Worm (Caenorhabditis elegans) whole organism, early embryonic: Measurements from ENCODE around the gene bath-38.

Experiments
- B0310.2 ChIP-seq: sonication (generic microtip); optimal IDR thresholded peaks from 2 replicates; lab custom pipeline; 2016; ENCODE audit warnings: mild to moderate bottlenecking, missing genetic modification characterization, missing compliant biosample characterization
- F13C5.2 ChIP-seq: sonication (generic microtip); optimal IDR thresholded peaks from 2 replicates; lab custom pipeline; 2017; ENCODE audit warnings: mild to moderate bottlenecking, missing genetic modification characterization, inconsistent platforms, missing compliant biosample characterization
- aly-1 ChIP-seq: sonication (generic microtip); optimal IDR thresholded peaks from 2 replicates; lab custom pipeline; 2016; ENCODE audit warnings: missing genetic modification characterization, missing compliant biosample characterization
- ama-1 ChIP-seq: fragments of 150-350 bp; optimal IDR thresholded peaks from 2 replicates; lab custom pipeline; 2014
- ceh-13 ChIP-seq: fragments of 200-800 bp; sonication (Bioruptor generic); optimal IDR thresholded peaks from 2 replicates; lab custom pipeline; 2018; ENCODE audit warnings: mild to moderate bottlenecking, missing genetic modification characterization, missing compliant biosample characterization
- ceh-36 ChIP-seq: sonication (generic microtip); optimal IDR thresholded peaks from 2 replicates; lab custom pipeline; 2016; ENCODE audit warnings: missing genetic modification characterization, inconsistent platforms, missing compliant biosample characterization
- ets-7 ChIP-seq: sonication (generic microtip); optimal IDR thresholded peaks from 2 replicates; lab custom pipeline; 2016; ENCODE audit warnings: missing genotype, missing genetic modification characterization, missing compliant biosample characterization
- flt-1 ChIP-seq: fragments of 200-800 bp; sonication (Bioruptor generic); IDR thresholded peaks from 2 replicates; pipeline ENCODE4 v1.3.6; 2022; ENCODE audit warnings: missing genetic modification characterization, missing compliant biosample characterization
- hmbx-1 ChIP-seq: sonication (generic microtip); optimal IDR thresholded peaks from 2 replicates; lab custom pipeline; 2016; ENCODE audit warnings: mild to moderate bottlenecking, missing genetic modification characterization, missing compliant biosample characterization
- hmg-4 ChIP-seq: fragments of 200-800 bp; sonication (Bioruptor generic); optimal IDR thresholded peaks from 2 replicates; lab custom pipeline; 2018; ENCODE audit warnings: mild to moderate bottlenecking, missing genetic modification characterization, missing compliant biosample characterization
- hnd-1 ChIP-seq: sonication (generic microtip); optimal IDR thresholded peaks from 2 replicates; lab custom pipeline; 2016; ENCODE audit warnings: missing genetic modification characterization, missing compliant biosample characterization
- pes-1 ChIP-seq: fragments of 200-800 bp; sonication (Bioruptor generic); IDR thresholded peaks from 2 replicates; pipeline ENCODE4 v1.3.6; 2022; ENCODE audit warnings: missing genetic modification reagents, missing genetic modification characterization, missing compliant biosample characterization
- scrt-1 ChIP-seq: fragments of 200-800 bp; sonication (Bioruptor generic); IDR thresholded peaks from 2 replicates; pipeline ENCODE4 v1.3.6; 2022; ENCODE audit warnings: missing genetic modification characterization, missing compliant biosample characterization
- sea-1 ChIP-seq: fragments of 200-800 bp; sonication (Bioruptor generic); conservative IDR thresholded peaks from 2 replicates; pipeline ENCODE4 v1.3.6; 2022; ENCODE audit warnings: missing genetic modification characterization, missing compliant biosample characterization
- tbx-11 ChIP-seq: fragments of 200-800 bp; sonication (Bioruptor generic); IDR thresholded peaks from 2 replicates; pipeline ENCODE4 v1.3.6; 2022; ENCODE audit warnings: missing genetic modification characterization, missing compliant biosample characterization
- tbx-37 ChIP-seq: fragments of 200-800 bp; sonication (Bioruptor generic); conservative IDR thresholded peaks from 2 replicates; pipeline ENCODE4 v1.3.6; 2022; ENCODE audit warnings: missing genetic modification reagents, missing genetic modification characterization, missing compliant biosample characterization
- tra-4 ChIP-seq: sonication (generic microtip); optimal IDR thresholded peaks from 2 replicates; lab custom pipeline; 2017; ENCODE audit warnings: missing genetic modification characterization, missing compliant biosample characterization

The bath-38 gene

DNA sequence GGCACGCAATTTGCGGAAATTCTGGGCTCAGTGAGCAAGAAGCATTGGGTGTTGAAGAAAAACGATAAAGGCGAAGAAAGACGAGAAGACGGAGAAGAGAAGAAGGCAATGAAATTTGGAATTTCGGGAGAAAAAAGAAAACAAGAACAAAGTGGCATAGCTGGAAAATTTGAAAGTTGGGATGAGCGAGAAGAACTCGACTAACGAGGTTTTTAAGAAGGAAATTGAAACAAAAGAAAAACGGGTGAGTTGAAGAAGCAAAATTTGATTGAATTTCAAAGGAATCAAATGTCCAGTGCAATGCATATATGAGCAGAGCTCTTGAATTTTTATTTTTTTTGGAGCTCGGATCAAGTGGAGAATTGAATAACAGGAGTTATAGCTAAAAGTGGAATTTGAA lies 23.3 kb downstream of the bath-38 start:
- no peak for TF ChIP-seq hmbx-1 (tag; lab: Kevin White, UChicago)
- no peak for TF ChIP-seq pes-1 (GFP tag; lab: Robert Waterston, UW)
- no peak for TF ChIP-seq ets-7
- TF ChIP-seq ama-1 (lab: Kevin White, UChicago), result no peak
- no peak for TF ChIP-seq ceh-36 (tag; lab: Kevin White, UChicago)
- no peak for TF ChIP-seq F13C5.2 (tag; lab: Kevin White, UChicago)
- TF ChIP-seq flt-1 (GFP tag; lab: Robert Waterston, UW), result no peak
- no peak for TF ChIP-seq B0310.2

ce11 chrII:10019669-10020068 lies 25.4 kb downstream of the bath-38 start:
- TF ChIP-seq ets-7 (no peak), sea-1 (no peak), ceh-13 (no peak), tra-4 (no peak), flt-1 (GFP tag; lab: Robert Waterston, UW) (no peak), tbx-37 (GFP tag; lab: Robert Waterston, UW) (no peak), B0310.2 (no peak), scrt-1 (GFP tag; lab: Robert Waterston, UW) (no peak), hnd-1 (no peak), hmbx-1 (tag; lab: Kevin White, UChicago) (no peak), tbx-11 (GFP tag; lab: Robert Waterston, UW) (no peak)

- TF ChIP-seq ceh-36 (tag; lab: Kevin White, UChicago), result no peak
- TF ChIP-seq sea-1, result no peak
- no peak for TF ChIP-seq tbx-37 (GFP tag; lab: Robert Waterston, UW)
- TF ChIP-seq flt-1 (GFP tag; lab: Robert Waterston, UW), result no peak
- TF ChIP-seq ets-7, result no peak
- TF ChIP-seq tra-4, result no peak
- no peak for TF ChIP-seq ama-1 (lab: Kevin White, UChicago)
- TF ChIP-seq scrt-1 (GFP tag; lab: Robert Waterston, UW), result no peak
- TF ChIP-seq tbx-11 (GFP tag; lab: Robert Waterston, UW), result no peak
- no peak for TF ChIP-seq hmg-4
- TF ChIP-seq hnd-1, result no peak
- TF ChIP-seq ceh-13, result no peak
Measured at ce11 chrII:10017528-10017927, 27.5 kb downstream of the bath-38 start.

- TF ChIP-seq hmg-4 (no peak), aly-1 (tag; lab: Kevin White, UChicago) (peak; percentile 0), flt-1 (GFP tag; lab: Robert Waterston, UW) (no peak), hnd-1 (no peak), ceh-13 (no peak)
Measured at ce11 chrII:10016013-10016412, 29.1 kb downstream of the bath-38 start, which contains the start of gene lec-2. Gene lec-2, minus strand, starts transcription at chrII:10016183.

DNA sequence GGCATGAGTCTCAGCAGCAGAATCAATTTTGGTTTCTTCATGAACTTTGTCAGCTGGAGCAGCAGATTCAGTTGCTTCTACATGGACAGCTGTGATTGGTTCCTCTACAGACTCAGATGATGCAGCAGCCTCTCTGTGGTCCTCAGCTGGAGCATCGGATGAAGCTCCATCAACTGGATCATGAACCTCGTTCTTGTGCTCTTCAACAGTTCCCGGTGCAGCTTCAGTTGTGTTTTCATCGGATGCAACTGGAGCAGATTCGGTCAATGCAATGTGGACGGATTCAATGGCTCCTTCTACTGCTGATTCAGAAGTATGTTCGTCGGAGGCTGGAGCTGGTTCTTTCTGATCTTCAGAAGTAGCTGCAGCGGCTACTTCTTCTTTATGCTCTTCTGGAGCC lies 30.7 kb downstream of the bath-38 start:
- TF ChIP-seq ceh-13, result no peak
- no peak for TF ChIP-seq hmbx-1 (tag; lab: Kevin White, UChicago)
- no peak for TF ChIP-seq F13C5.2 (tag; lab: Kevin White, UChicago)
- TF ChIP-seq tra-4, result no peak
- TF ChIP-seq B0310.2, result no peak
- TF ChIP-seq hnd-1, result no peak
- no peak for TF ChIP-seq ceh-36 (tag; lab: Kevin White, UChicago)
- no peak for TF ChIP-seq tbx-37 (GFP tag; lab: Robert Waterston, UW)
- TF ChIP-seq tbx-11 (GFP tag; lab: Robert Waterston, UW), result no peak
- TF ChIP-seq ama-1 (lab: Kevin White, UChicago), result no peak
- no peak for TF ChIP-seq flt-1 (GFP tag; lab: Robert Waterston, UW)
- no peak for TF ChIP-seq aly-1 (tag; lab: Kevin White, UChicago)

- TF ChIP-seq ets-7 (no peak), aly-1 (tag; lab: Kevin White, UChicago) (no peak), tbx-11 (GFP tag; lab: Robert Waterston, UW) (no peak), hnd-1 (no peak), hmg-4 (no peak), flt-1 (GFP tag; lab: Robert Waterston, UW) (no peak), tbx-37 (GFP tag; lab: Robert Waterston, UW) (no peak), F13C5.2 (tag; lab: Kevin White, UChicago) (no peak), B0310.2 (no peak), hmbx-1 (tag; lab: Kevin White, UChicago) (no peak), ceh-13 (no peak), scrt-1 (GFP tag; lab: Robert Waterston, UW) (no peak), sea-1 (no peak), ceh-36 (tag; lab: Kevin White, UChicago) (no peak), tra-4 (no peak), pes-1 (GFP tag; lab: Robert Waterston, UW) (no peak), ama-1 (lab: Kevin White, UChicago) (no peak)
Measured at ce11 chrII:10012490-10012889, 32.6 kb downstream of the bath-38 start.

DNA sequence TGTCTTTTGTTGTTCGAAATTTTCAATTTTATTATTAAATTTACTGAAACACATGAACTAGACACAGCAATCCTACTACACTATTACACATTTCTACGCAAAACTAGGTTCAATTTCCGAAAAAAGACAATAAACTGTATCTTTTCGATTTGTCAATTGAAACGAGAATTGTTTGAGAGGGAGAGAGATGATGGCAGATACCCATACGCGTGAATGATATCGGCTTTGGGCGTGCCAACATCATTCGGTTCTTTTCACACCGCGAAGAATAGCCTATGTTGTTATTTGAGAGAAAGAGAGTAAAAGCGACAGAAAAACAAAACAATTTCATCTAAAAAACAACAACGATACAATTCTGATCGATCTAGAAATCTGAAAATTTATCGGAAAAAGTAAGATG lies 33.3 kb downstream of the bath-38 start:
- TF ChIP-seq hnd-1 (no peak), ceh-13 (no peak), aly-1 (tag; lab: Kevin White, UChicago) (no peak), tra-4 (no peak), ama-1 (lab: Kevin White, UChicago) (no peak), tbx-11 (GFP tag; lab: Robert Waterston, UW) (no peak), hmg-4 (no peak), flt-1 (GFP tag; lab: Robert Waterston, UW) (no peak), F13C5.2 (tag; lab: Kevin White, UChicago) (no peak), ets-7 (no peak), sea-1 (no peak), ceh-36 (tag; lab: Kevin White, UChicago) (no peak), B0310.2 (no peak), hmbx-1 (tag; lab: Kevin White, UChicago) (no peak), tbx-37 (GFP tag; lab: Robert Waterston, UW) (no peak), pes-1 (GFP tag; lab: Robert Waterston, UW) (no peak)

- no peak for TF ChIP-seq sea-1
- no peak for TF ChIP-seq scrt-1 (GFP tag; lab: Robert Waterston, UW)
- no peak for TF ChIP-seq hmbx-1 (tag; lab: Kevin White, UChicago)
- no peak for TF ChIP-seq ceh-36 (tag; lab: Kevin White, UChicago)
- no peak for TF ChIP-seq tbx-11 (GFP tag; lab: Robert Waterston, UW)
Measured at ce11 chrII:10010914-10011313, 34.2 kb downstream of the bath-38 start.
